Fruit fly (Drosophila melanogaster) whole organism, embryonic: ENCODE measurements around the gene TotX.

ENCODE experiments used
- CG10565 ChIP-seq: fragments of 200-800 bp; sonication (Bioruptor generic); optimal IDR thresholded peaks from 3 replicates; lab custom pipeline; 2016; ENCODE audit warnings: missing biosample characterization, mild to moderate bottlenecking, missing genetic modification characterization
- CG11093 ChIP-seq: fragments of 200-800 bp; sonication (Bioruptor generic); IDR thresholded peaks from 3 replicates; pipeline ENCODE4 v1.3.6; 2022; ENCODE audit warnings: missing biosample characterization, missing genetic modification characterization
- CG11398 ChIP-seq: fragments of 200-800 bp; sonication (Bioruptor generic); optimal IDR thresholded peaks from 2 replicates; lab custom pipeline; 2016; ENCODE audit warnings: missing biosample characterization, missing genetic modification characterization
- CG12155 ChIP-seq: fragments of 200-800 bp; sonication (Bioruptor generic); optimal IDR thresholded peaks from 3 replicates; lab custom pipeline; 2016; ENCODE audit warnings: missing biosample characterization, missing genetic modification characterization
- CG12219 ChIP-seq: fragments of 200-800 bp; sonication (Bioruptor generic); optimal IDR thresholded peaks from 3 replicates; lab custom pipeline; 2018; ENCODE audit warnings: missing biosample characterization, mild to moderate bottlenecking, missing genetic modification characterization
- CG14710 ChIP-seq: fragments of 200-800 bp; sonication (Bioruptor generic); optimal IDR thresholded peaks from 3 replicates; lab custom pipeline; 2019; ENCODE audit warnings: missing biosample characterization, mild to moderate bottlenecking, missing genetic modification characterization, moderate library complexity
- CG15073 ChIP-seq: fragments of 200-800 bp; sonication (Bioruptor generic); optimal IDR thresholded peaks from 2 replicates; lab custom pipeline; 2016; ENCODE audit warnings: missing biosample characterization, missing genetic modification characterization
- CG1602 ChIP-seq: fragments of 200-800 bp; sonication (Bioruptor generic); optimal IDR thresholded peaks from 3 replicates; lab custom pipeline; 2016; ENCODE audit warnings: missing biosample characterization, missing genetic modification characterization
- CG1603 ChIP-seq: fragments of 200-800 bp; sonication (Bioruptor generic); optimal IDR thresholded peaks from 2 replicates; lab custom pipeline; 2019; ENCODE audit warnings: missing biosample characterization, mild to moderate bottlenecking, missing genetic modification characterization, moderate library complexity
- CG16813 ChIP-seq: fragments of 200-800 bp; sonication (Bioruptor generic); IDR thresholded peaks from 3 replicates; pipeline ENCODE4 v1.3.6; 2022; ENCODE audit warnings: missing biosample characterization, missing genetic modification characterization; ENCODE audit not compliant: partially characterized antibody
- CG3281 ChIP-seq: fragments of 200-800 bp; sonication (Bioruptor generic); optimal IDR thresholded peaks from 3 replicates; lab custom pipeline; 2017; ENCODE audit warnings: missing biosample characterization, mild to moderate bottlenecking, missing genetic modification characterization
- CG33213 ChIP-seq: fragments of 200-800 bp; sonication (Bioruptor generic); optimal IDR thresholded peaks from 3 replicates; lab custom pipeline; 2016; ENCODE audit warnings: missing biosample characterization, missing genetic modification characterization
- CG3407 ChIP-seq: fragments of 200-800 bp; sonication (Bioruptor generic); optimal IDR thresholded peaks from 2 replicates; lab custom pipeline; 2018; ENCODE audit warnings: missing biosample characterization, mild to moderate bottlenecking, missing genetic modification characterization
- CG34224 ChIP-seq: fragments of 200-800 bp; sonication (Bioruptor generic); IDR thresholded peaks from 3 replicates; pipeline ENCODE4 v1.3.6; 2022; ENCODE audit warnings: missing biosample characterization, missing genetic modification characterization; ENCODE audit not compliant: partially characterized antibody
- CG6654 ChIP-seq: fragments of 200-800 bp; sonication (Bioruptor generic); optimal IDR thresholded peaks from 2 replicates; lab custom pipeline; 2017; ENCODE audit warnings: missing biosample characterization, mild to moderate bottlenecking, missing genetic modification characterization
- CG6683 ChIP-seq: fragments of 200-800 bp; sonication (Bioruptor generic); optimal IDR thresholded peaks from 2 replicates; lab custom pipeline; 2017; ENCODE audit warnings: missing biosample characterization, mild to moderate bottlenecking, missing genetic modification characterization, missing genetic modification reagents
- CG6854 ChIP-seq: fragments of 200-800 bp; sonication (Bioruptor generic); optimal IDR thresholded peaks from 3 replicates; lab custom pipeline; 2017; ENCODE audit warnings: missing biosample characterization, mild to moderate bottlenecking, missing genetic modification characterization
- CG7372 ChIP-seq: fragments of 200-800 bp; sonication (Bioruptor generic); IDR thresholded peaks from 2 replicates; pipeline ENCODE4 v1.3.6; 2022; ENCODE audit warnings: missing biosample characterization, missing genetic modification characterization
- CG7928 ChIP-seq: fragments of 200-800 bp; sonication (Bioruptor generic); optimal IDR thresholded peaks from 2 replicates; lab custom pipeline; 2017; ENCODE audit warnings: missing biosample characterization, mild to moderate bottlenecking, missing genetic modification characterization
- Dip3 ChIP-seq: fragments of 200-800 bp; sonication (Bioruptor generic); optimal IDR thresholded peaks from 3 replicates; lab custom pipeline; 2016; ENCODE audit warnings: missing biosample characterization, missing genetic modification characterization
- Doc2 ChIP-seq: fragments of 200-800 bp; sonication (Bioruptor generic); IDR thresholded peaks from 2 replicates; pipeline ENCODE4 v1.3.6; 2022; ENCODE audit warnings: missing biosample characterization, missing genetic modification characterization
- Gug ChIP-seq: fragments of 200-800 bp; sonication (Bioruptor generic); IDR thresholded peaks from 4 replicates; pipeline ENCODE4 v1.3.6; 2022; ENCODE audit warnings: missing biosample characterization, missing genetic modification characterization
- HLH54F ChIP-seq: fragments of 200-800 bp; sonication (Bioruptor generic); optimal IDR thresholded peaks from 3 replicates; lab custom pipeline; 2016; ENCODE audit warnings: missing biosample characterization, missing genetic modification characterization
- Hsf ChIP-seq: fragments of 200-800 bp; sonication (Bioruptor generic); optimal IDR thresholded peaks from 3 replicates; lab custom pipeline; 2016; ENCODE audit warnings: missing biosample characterization, missing genetic modification characterization
- MBD-R2 ChIP-seq: fragments of 200-800 bp; sonication (Bioruptor generic); IDR thresholded peaks from 2 replicates; pipeline ENCODE4 v1.3.6; 2022; ENCODE audit warnings: missing biosample characterization, missing genetic modification characterization
- MTF-1 ChIP-seq: fragments of 200-800 bp; sonication (Bioruptor generic); optimal IDR thresholded peaks from 2 replicates; lab custom pipeline; 2018; ENCODE audit warnings: missing biosample characterization, mild to moderate bottlenecking, missing genetic modification characterization, borderline replicate concordance
- Myb ChIP-seq: fragments of 200-800 bp; sonication (Bioruptor generic); optimal IDR thresholded peaks from 2 replicates; lab custom pipeline; 2016; ENCODE audit warnings: missing biosample characterization, missing genetic modification characterization
- NFAT ChIP-seq: fragments of 200-800 bp; sonication (Bioruptor generic); IDR thresholded peaks from 2 replicates; pipeline ENCODE4 v1.3.6; 2022; ENCODE audit warnings: missing biosample characterization, missing genetic modification characterization
- Nf-YA ChIP-seq: fragments of 200-800 bp; sonication (Bioruptor generic); IDR thresholded peaks from 2 replicates; pipeline ENCODE4 v1.3.6; 2022; ENCODE audit warnings: missing biosample characterization, missing genetic modification characterization
- NfI ChIP-seq: fragments of 200-800 bp; sonication (Bioruptor generic); optimal IDR thresholded peaks from 3 replicates; lab custom pipeline; 2018; ENCODE audit warnings: missing biosample characterization, mild to moderate bottlenecking, missing genetic modification characterization, moderate library complexity
- Scr ChIP-seq: fragments of 200-800 bp; sonication (Bioruptor generic); IDR thresholded peaks from 2 replicates; pipeline ENCODE4 v1.3.6; 2022; ENCODE audit warnings: missing biosample characterization, missing genetic modification characterization; ENCODE audit not compliant: partially characterized antibody
- Stat92E ChIP-seq, 3 experiments: fragments of >200 bp in 2 of 3; fragments of 200-800 bp in 1 of 3; sonication (Bioruptor generic) in 1 of 3; optimal IDR thresholded peaks; 2 replicates each; lab custom pipeline; 2017 to 2019; ENCODE audit warnings: missing biosample characterization in 3 of 3, missing genetic modification characterization in 3 of 3, mild to moderate bottlenecking in 1 of 3, moderate library complexity in 1 of 3
- Taf1 ChIP-seq: fragments of 200-800 bp; sonication (Bioruptor generic); IDR thresholded peaks from 2 replicates; pipeline ENCODE4 v1.3.6; 2022; ENCODE audit warnings: missing biosample characterization, missing genetic modification characterization
- Usf ChIP-seq: fragments of 200-800 bp; sonication (Bioruptor generic); optimal IDR thresholded peaks from 2 replicates; lab custom pipeline; 2017; ENCODE audit warnings: missing genotype, missing biosample characterization, missing genetic modification characterization
- az2 ChIP-seq: fragments of 200-800 bp; sonication (Bioruptor generic); optimal IDR thresholded peaks from 3 replicates; lab custom pipeline; 2016; ENCODE audit warnings: missing biosample characterization, missing genetic modification characterization
- cg ChIP-seq: fragments of 200-800 bp; sonication (Bioruptor generic); optimal IDR thresholded peaks from 3 replicates; lab custom pipeline; 2019; ENCODE audit warnings: missing biosample characterization, mild to moderate bottlenecking, missing genetic modification characterization, moderate library complexity
- crc ChIP-seq: fragments of 200-800 bp; sonication (Bioruptor generic); optimal IDR thresholded peaks from 2 replicates; lab custom pipeline; 2016; ENCODE audit warnings: missing biosample characterization, missing genetic modification characterization
- dati ChIP-seq: fragments of 200-800 bp; sonication (Bioruptor generic); IDR thresholded peaks from 2 replicates; pipeline ENCODE4 v1.3.6; 2022; ENCODE audit warnings: missing biosample characterization, missing genetic modification characterization
- fd102C ChIP-seq: fragments of 200-800 bp; sonication (Bioruptor generic); optimal IDR thresholded peaks from 2 replicates; lab custom pipeline; 2018; ENCODE audit warnings: missing biosample characterization, mild to moderate bottlenecking, missing genetic modification characterization, moderate library complexity
- gt ChIP-seq: fragments of 200-800 bp; sonication (Bioruptor generic); IDR thresholded peaks from 2 replicates; pipeline ENCODE4 v1.3.6; 2022; ENCODE audit warnings: missing biosample characterization, missing genetic modification characterization
- hb ChIP-seq: fragments of 200-800 bp; sonication (Bioruptor generic); IDR thresholded peaks from 3 replicates; pipeline ENCODE4 v1.3.6; 2022; ENCODE audit warnings: missing biosample characterization, missing genetic modification characterization; ENCODE audit not compliant: partially characterized antibody
- ken ChIP-seq: fragments of 200-800 bp; sonication (Bioruptor generic); IDR thresholded peaks from 3 replicates; pipeline ENCODE4 v1.3.6; 2022; ENCODE audit warnings: missing biosample characterization, missing genetic modification characterization
- nerfin-1 ChIP-seq: fragments of 200-800 bp; sonication (Bioruptor generic); optimal IDR thresholded peaks from 3 replicates; lab custom pipeline; 2019; ENCODE audit warnings: missing biosample characterization, mild to moderate bottlenecking, missing genetic modification characterization, moderate library complexity
- pan ChIP-seq, 4 experiments: fragments of >200 bp in 3 of 4; fragments of 200-800 bp in 1 of 4; sonication (Bioruptor generic) in 1 of 4; optimal IDR thresholded peaks in 3 of 4; IDR thresholded peaks in 1 of 4; 2 replicates each; pipeline versions ENCODE4 v1.3.6 to Lab custom; 2017 to 2022; ENCODE audit warnings: missing biosample characterization in 2 of 4, missing genetic modification characterization in 2 of 4, mixed read lengths in 1 of 4
- pita ChIP-seq: fragments of 200-800 bp; sonication (Bioruptor generic); optimal IDR thresholded peaks from 2 replicates; lab custom pipeline; 2017; ENCODE audit warnings: missing biosample characterization, mild to moderate bottlenecking, missing genetic modification characterization
- psq ChIP-seq: fragments of 200-800 bp; sonication (Bioruptor generic); optimal IDR thresholded peaks from 2 replicates; lab custom pipeline; 2017; ENCODE audit warnings: missing biosample characterization, missing genetic modification characterization
- pum ChIP-seq: fragments of 200-800 bp; sonication (Bioruptor generic); optimal IDR thresholded peaks from 2 replicates; lab custom pipeline; 2016; ENCODE audit warnings: missing biosample characterization, missing genetic modification characterization
- scrt ChIP-seq: fragments of 200-800 bp; sonication (Bioruptor generic); optimal IDR thresholded peaks from 2 replicates; lab custom pipeline; 2018; ENCODE audit warnings: missing biosample characterization, mild to moderate bottlenecking, missing genetic modification characterization, moderate library complexity
- tna ChIP-seq: fragments of 200-800 bp; sonication (Bioruptor generic); IDR thresholded peaks from 2 replicates; pipeline ENCODE4 v1.3.6; 2022; ENCODE audit warnings: missing biosample characterization, missing genetic modification characterization; ENCODE audit not compliant: partially characterized antibody
- tx ChIP-seq: fragments of 200-800 bp; sonication (Bioruptor generic); optimal IDR thresholded peaks from 2 replicates; lab custom pipeline; 2016; ENCODE audit warnings: missing biosample characterization, missing genetic modification characterization
- vvl ChIP-seq: fragments of 200-800 bp; sonication (Bioruptor generic); IDR thresholded peaks from 2 replicates; pipeline ENCODE4 v1.3.6; 2022; ENCODE audit warnings: missing biosample characterization, missing genetic modification characterization

TotX gene

dm6 chr3R:20912725-20913124, 7.4 kb upstream of the TotX start (continued):
- TF ChIP-seq CG15073 (GFP tag; lab: Kevin White, UChicago) (no peak), Hsf (GFP tag; lab: Kevin White, UChicago) (no peak), CG3281 (GFP tag; lab: Kevin White, UChicago) (no peak), CG6683 (GFP tag; lab: Kevin White, UChicago) (no peak), CG1602 (GFP tag; lab: Kevin White, UChicago) (no peak), Scr (peak; percentile 65), ken (GFP tag; lab: Robert Waterston, UW) (no peak), HLH54F (GFP tag; lab: Kevin White, UChicago) (no peak), crc (no peak), Myb (GFP tag; lab: Kevin White, UChicago) (no peak), CG6854 (GFP tag; lab: Kevin White, UChicago) (no peak), Usf (GFP tag; lab: Kevin White, UChicago) (no peak), CG3407 (GFP tag; lab: Kevin White, UChicago) (no peak), psq (GFP tag; lab: Kevin White, UChicago) (no peak), Dip3 (no peak), gt (GFP tag; lab: Robert Waterston, UW) (no peak), vvl (GFP tag; lab: Robert Waterston, UW) (no peak), CG12219 (no peak), CG16813 (peak; percentile 70), NfI (no peak), hb (0 out of 3 replicates have a peak, but pooled peaks have one; percentile 46), nerfin-1 (no peak), NFAT (GFP tag; lab: Robert Waterston, UW) (no peak), CG1603 (tag; lab: Kevin White, UChicago) (no peak), tx (GFP tag; lab: Kevin White, UChicago) (no peak), cg (GFP tag; lab: Kevin White, UChicago) (no peak), CG12155 (GFP tag; lab: Kevin White, UChicago) (no peak), pan (optimal IDR thresholded peaks at IDR 0.05; lab: Kevin White, UChicago) (no peak), pan (GFP tag; optimal IDR thresholded peaks at IDR 0.05 in 1 of 2, IDR thresholded peaks at IDR 0.05 in 1 of 2) (no peak), Taf1 (no peak), Doc2 (GFP tag; lab: Robert Waterston, UW) (no peak), Gug (GFP tag; lab: Robert Waterston, UW) (no peak), CG33213 (GFP tag; lab: Kevin White, UChicago) (no peak), MTF-1 (GFP tag; lab: Kevin White, UChicago) (no peak), CG6654 (GFP tag; lab: Kevin White, UChicago) (no peak), CG34224 (peak; percentile 46), CG11093 (GFP tag; lab: Robert Waterston, UW) (no peak), CG14710 (tag; lab: Kevin White, UChicago) (no peak), CG11398 (GFP tag; lab: Kevin White, UChicago) (no peak), Stat92E (GFP tag; optimal IDR thresholded peaks at IDR 0.05; lab: Kevin White, UChicago) (no peak), fd102C (GFP tag; lab: Kevin White, UChicago) (no peak), pum (GFP tag; lab: Kevin White, UChicago) (no peak), Nf-YA (GFP tag; lab: Robert Waterston, UW) (no peak), tna (GFP tag; lab: Robert Waterston, UW) (peak; percentile 70), pita (GFP tag; lab: Kevin White, UChicago) (no peak), CG10565 (GFP tag; lab: Kevin White, UChicago) (no peak), scrt (GFP tag; lab: Kevin White, UChicago) (no peak), CG7372 (GFP tag; lab: Robert Waterston, UW) (no peak), az2 (GFP tag; lab: Kevin White, UChicago) (no peak), MBD-R2 (GFP tag; lab: Robert Waterston, UW) (no peak), dati (GFP tag; lab: Robert Waterston, UW) (no peak), CG7928 (no peak)
